Worm (Caenorhabditis elegans) whole organism, late embryonic: Measurements from ENCODE around the gene his-62.
A peak's percentile ranks its signal among the peaks of the same experiment; 100 is the strongest.

Experiments
- ama-1 ChIP-seq: fragments of 150-350 bp; optimal IDR thresholded peaks from 2 replicates; lab custom pipeline; 2014
- ceh-18 ChIP-seq: sonication (generic microtip); optimal IDR thresholded peaks from 2 replicates; lab custom pipeline; 2016; ENCODE audit warnings: missing genetic modification characterization, missing compliant biosample characterization
- dve-1 ChIP-seq: sonication (generic microtip); optimal IDR thresholded peaks from 2 replicates; lab custom pipeline; 2017; ENCODE audit warnings: antibody characterized with exemption, mild to moderate bottlenecking, missing genetic modification characterization, missing compliant biosample characterization
- eyg-1 ChIP-seq: sonication (generic microtip); optimal IDR thresholded peaks from 2 replicates; lab custom pipeline; 2016; ENCODE audit warnings: missing genotype, missing genetic modification characterization, missing compliant biosample characterization
- mec-3 ChIP-seq: sonication (generic microtip); optimal IDR thresholded peaks from 2 replicates; lab custom pipeline; 2016; ENCODE audit warnings: borderline replicate concordance, missing genetic modification characterization, missing compliant biosample characterization
- npax-4 ChIP-seq: sonication (generic microtip); optimal IDR thresholded peaks from 2 replicates; lab custom pipeline; 2016; ENCODE audit warnings: missing genetic modification characterization, missing compliant biosample characterization
- rnt-1 ChIP-seq: sonication (generic microtip); optimal IDR thresholded peaks from 2 replicates; lab custom pipeline; 2016; ENCODE audit warnings: missing genetic modification characterization, missing compliant biosample characterization
- tbx-7 ChIP-seq: sonication (generic microtip); optimal IDR thresholded peaks from 2 replicates; lab custom pipeline; 2016; ENCODE audit warnings: missing genotype, missing genetic modification characterization, missing compliant biosample characterization

ce11 chrIV:7486201-7486947, at the start of gene his-62, which contains the start of gene his-61:
- peak; percentile 43 for TF ChIP-seq ceh-18 (tag; lab: Kevin White, UChicago)
- TF ChIP-seq rnt-1 (tag; lab: Kevin White, UChicago) = peak; percentile 65
- TF ChIP-seq tbx-7 (tag; lab: Kevin White, UChicago) = peak; percentile 69
- TF ChIP-seq npax-4 (tag; lab: Kevin White, UChicago) = no peak
- TF ChIP-seq mec-3 (tag; lab: Kevin White, UChicago) = no peak
- peak; percentile 90 for TF ChIP-seq dve-1 (tag; lab: Kevin White, UChicago)
- no peak for TF ChIP-seq ama-1 (lab: Kevin White, UChicago)
- no peak for TF ChIP-seq eyg-1 (tag; lab: Kevin White, UChicago)
